Worm (Caenorhabditis elegans): ENCODE results near the gene C50A2.3.

DNA sequence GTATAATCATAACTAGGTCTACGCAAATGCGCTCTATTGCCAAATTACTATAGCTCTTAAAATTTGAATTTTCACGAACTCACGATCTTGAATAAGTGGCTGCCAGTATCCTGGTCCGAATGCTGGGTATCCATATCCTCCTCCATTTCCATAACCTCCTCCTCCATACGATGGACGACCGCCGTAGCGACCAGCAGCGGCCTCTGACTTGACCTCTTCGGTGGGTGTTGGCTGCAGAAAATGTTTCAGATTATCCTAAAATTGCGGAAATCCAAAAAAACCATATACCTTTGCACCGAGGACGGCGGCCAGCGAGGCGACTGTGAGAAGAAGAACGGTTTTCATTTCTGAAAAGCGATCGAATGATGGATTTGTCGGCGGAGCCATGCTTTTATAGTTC is 33.1 kb downstream of the C50A2.3 start, which contains the start of gene perm-4:
- no peak for TF ChIP-seq pha-4 (tag; optimal IDR thresholded peaks at IDR 0.05)
- no peak for TF ChIP-seq nhr-179 (tag; optimal IDR thresholded peaks at IDR 0.05)
- TF ChIP-seq madf-6 (GFP tag; IDR thresholded peaks at IDR 0.05) = no peak
